Worm (Caenorhabditis elegans): Measurements from ENCODE around the gene larp-1.

The larp-1 gene

ce11 chrIII:5022964-5023363 lies 5.5 kb upstream of the larp-1 start, which contains the start of gene R144.13:
Gene R144.13, plus strand, starts transcription at chrIII:5023264.
- TF ChIP-seq scrt-1 (GFP tag; IDR thresholded peaks at IDR 0.05) = no peak
- TF ChIP-seq F13C5.2 (tag; optimal IDR thresholded peaks at IDR 0.05) = no peak
- TF ChIP-seq tbx-11 (GFP tag; IDR thresholded peaks at IDR 0.05) = no peak
- TF ChIP-seq hmbx-1 (tag; optimal IDR thresholded peaks at IDR 0.05) = no peak
- TF ChIP-seq ets-7 (tag; optimal IDR thresholded peaks at IDR 0.05) = no peak
- TF ChIP-seq sea-1 (GFP tag; conservative IDR thresholded peaks at IDR 0.05) = no peak
- TF ChIP-seq hmg-4 (GFP tag; optimal IDR thresholded peaks at IDR 0.05) = no peak
- TF ChIP-seq hnd-1 (tag; optimal IDR thresholded peaks at IDR 0.05) = no peak
- TF ChIP-seq ceh-13 (GFP tag; optimal IDR thresholded peaks at IDR 0.05) = no peak
- no peak for TF ChIP-seq aly-1 (tag; optimal IDR thresholded peaks at IDR 0.05)
- TF ChIP-seq B0310.2 (tag; optimal IDR thresholded peaks at IDR 0.05) = no peak
- TF ChIP-seq ceh-36 (tag; optimal IDR thresholded peaks at IDR 0.05) = no peak
- TF ChIP-seq tra-4 (tag; optimal IDR thresholded peaks at IDR 0.05) = no peak
- TF ChIP-seq pes-1 (GFP tag; IDR thresholded peaks at IDR 0.05) = no peak
- TF ChIP-seq tbx-37 (GFP tag; conservative IDR thresholded peaks at IDR 0.05) = no peak
- TF ChIP-seq flt-1 (GFP tag; IDR thresholded peaks at IDR 0.05) = no peak
- no peak for TF ChIP-seq ama-1 (optimal IDR thresholded peaks at IDR 0.05)

DNA sequence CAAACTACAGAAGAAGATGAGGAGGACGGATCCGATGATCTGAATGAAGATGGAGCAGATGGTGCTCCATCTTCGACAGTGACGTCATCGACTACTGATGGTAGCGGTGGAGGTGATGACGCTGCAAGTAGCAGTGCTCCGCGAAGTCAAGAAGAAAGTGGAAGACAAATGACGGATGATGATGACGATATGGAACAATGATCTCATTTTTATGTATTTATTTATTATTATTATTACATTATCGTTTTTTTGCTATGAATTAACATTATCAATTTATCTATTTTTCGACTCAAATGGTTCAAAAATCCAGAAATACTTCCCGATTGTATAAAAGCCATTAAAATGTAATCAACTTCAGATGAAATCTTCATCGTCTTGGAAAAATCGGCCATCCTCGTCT lies 4.2 kb upstream of the larp-1 start, which contains the start of gene R144.3:
TSS of gene R144.3 (plus strand) at position 301 of the 400 bp plus-strand sequence.
- TF ChIP-seq hmg-4 (GFP tag; optimal IDR thresholded peaks at IDR 0.05) = no peak
- TF ChIP-seq tbx-11 (GFP tag; IDR thresholded peaks at IDR 0.05) = no peak
- TF ChIP-seq pes-1 (GFP tag; IDR thresholded peaks at IDR 0.05) = no peak
- TF ChIP-seq tra-4 (tag; optimal IDR thresholded peaks at IDR 0.05) = no peak
- no peak for TF ChIP-seq F13C5.2 (tag; optimal IDR thresholded peaks at IDR 0.05)
- no peak for TF ChIP-seq hmbx-1 (tag; optimal IDR thresholded peaks at IDR 0.05)
- no peak for TF ChIP-seq B0310.2 (tag; optimal IDR thresholded peaks at IDR 0.05)
- TF ChIP-seq ceh-13 (GFP tag; optimal IDR thresholded peaks at IDR 0.05) = no peak
- TF ChIP-seq scrt-1 (GFP tag; IDR thresholded peaks at IDR 0.05) = no peak
- no peak for TF ChIP-seq aly-1 (tag; optimal IDR thresholded peaks at IDR 0.05)

DNA sequence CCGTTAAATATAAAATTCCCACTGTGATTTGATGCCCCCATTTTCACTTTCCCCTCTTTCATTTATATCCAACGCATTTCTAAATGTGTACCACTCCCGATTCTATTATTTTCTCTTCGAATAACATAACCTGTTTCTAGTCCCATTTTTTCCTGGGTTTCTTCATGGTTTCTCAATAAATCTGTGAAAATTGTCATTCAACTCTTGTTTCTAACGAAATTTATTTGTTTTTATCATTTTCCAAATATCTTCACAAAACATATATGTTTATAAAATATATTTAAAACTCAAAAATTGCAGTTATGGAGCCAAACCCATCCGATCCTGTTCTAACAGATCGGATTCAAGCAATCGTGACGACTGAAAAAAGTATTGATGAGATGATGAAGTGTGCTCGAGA lies 3.5 kb upstream of the larp-1 start, which contains the start of gene mdt-11:
TSS of gene mdt-11 (plus strand) at position 301 of the 400 bp plus-strand sequence.
- TF ChIP-seq sea-1 (GFP tag; conservative IDR thresholded peaks at IDR 0.05) (no peak), pes-1 (GFP tag; IDR thresholded peaks at IDR 0.05) (no peak), tra-4 (tag; optimal IDR thresholded peaks at IDR 0.05) (no peak), tbx-37 (GFP tag; conservative IDR thresholded peaks at IDR 0.05) (no peak), flt-1 (GFP tag; IDR thresholded peaks at IDR 0.05) (no peak), F13C5.2 (tag; optimal IDR thresholded peaks at IDR 0.05) (no peak), scrt-1 (GFP tag; IDR thresholded peaks at IDR 0.05) (no peak)

- TF ChIP-seq tbx-37 (GFP tag; conservative IDR thresholded peaks at IDR 0.05) = peak; percentile 67; the same call in 1 of the 2 replicates
- peak; percentile 22 for TF ChIP-seq ceh-13 (GFP tag; optimal IDR thresholded peaks at IDR 0.05)
- TF ChIP-seq hmbx-1 (tag; optimal IDR thresholded peaks at IDR 0.05) = no peak
- no peak for TF ChIP-seq ceh-36 (tag; optimal IDR thresholded peaks at IDR 0.05)
- TF ChIP-seq hnd-1 (tag; optimal IDR thresholded peaks at IDR 0.05) = no peak
- TF ChIP-seq pes-1 (GFP tag; IDR thresholded peaks at IDR 0.05) = peak; percentile 77
- peak; percentile 65 for TF ChIP-seq scrt-1 (GFP tag; IDR thresholded peaks at IDR 0.05)
- 0 out of 2 replicates have a peak, but pooled peaks have one; percentile 35 for TF ChIP-seq sea-1 (GFP tag; conservative IDR thresholded peaks at IDR 0.05)
- peak; percentile 75 for TF ChIP-seq flt-1 (GFP tag; IDR thresholded peaks at IDR 0.05)
- TF ChIP-seq B0310.2 (tag; optimal IDR thresholded peaks at IDR 0.05) = no peak
- TF ChIP-seq ets-7 (tag; optimal IDR thresholded peaks at IDR 0.05) = peak; percentile 44
- no peak for TF ChIP-seq ama-1 (optimal IDR thresholded peaks at IDR 0.05)
- peak; percentile 67 for TF ChIP-seq tbx-11 (GFP tag; IDR thresholded peaks at IDR 0.05)
- TF ChIP-seq aly-1 (tag; optimal IDR thresholded peaks at IDR 0.05) = peak; percentile 56
- peak; percentile 93 for TF ChIP-seq F13C5.2 (tag; optimal IDR thresholded peaks at IDR 0.05)
- TF ChIP-seq tra-4 (tag; optimal IDR thresholded peaks at IDR 0.05) = peak; percentile 65
- TF ChIP-seq hmg-4 (GFP tag; optimal IDR thresholded peaks at IDR 0.05) = peak; percentile 95
These were observed 753 bp upstream of the larp-1 start, which contains the start of gene wip-1 for ce11 chrIII:5018116-5018689. Gene wip-1, plus strand, starts transcription at chrIII:5018639.

DNA sequence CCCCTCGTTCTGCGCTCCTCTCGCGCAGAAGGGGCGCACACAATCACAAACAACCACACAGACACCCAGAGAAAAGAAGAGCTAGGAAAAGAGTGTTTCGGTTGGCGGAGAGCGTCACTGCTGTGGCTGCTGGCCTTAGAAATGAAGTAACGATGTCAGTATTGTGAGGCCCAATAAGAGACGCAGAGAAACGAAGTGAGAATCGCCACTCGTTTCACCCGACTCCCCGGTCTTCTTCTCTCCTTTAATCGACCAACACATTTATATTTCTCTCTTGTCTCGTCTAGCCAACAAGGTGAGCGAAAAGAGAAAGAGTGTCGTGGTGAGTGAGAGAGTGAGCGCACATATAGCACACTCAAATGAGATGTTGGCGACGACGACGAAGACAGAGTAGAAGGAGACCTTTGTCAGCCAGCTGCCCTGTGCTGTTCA lies 3.5 kb downstream of the larp-1 start:
- no peak for TF ChIP-seq ceh-13 (GFP tag; optimal IDR thresholded peaks at IDR 0.05)
- no peak for TF ChIP-seq hmbx-1 (tag; optimal IDR thresholded peaks at IDR 0.05)
- no peak for TF ChIP-seq tra-4 (tag; optimal IDR thresholded peaks at IDR 0.05)
- peak; percentile 74 for TF ChIP-seq F13C5.2 (tag; optimal IDR thresholded peaks at IDR 0.05)
- no peak for TF ChIP-seq tbx-37 (GFP tag; conservative IDR thresholded peaks at IDR 0.05)
- peak; percentile 64 for TF ChIP-seq aly-1 (tag; optimal IDR thresholded peaks at IDR 0.05)
- TF ChIP-seq sea-1 (GFP tag; conservative IDR thresholded peaks at IDR 0.05) = 0 out of 2 replicates have a peak, but pooled peaks have one; percentile 39
- TF ChIP-seq hmg-4 (GFP tag; optimal IDR thresholded peaks at IDR 0.05) = peak; percentile 88
- no peak for TF ChIP-seq hnd-1 (tag; optimal IDR thresholded peaks at IDR 0.05)
- 0 out of 2 replicates have a peak, but pooled peaks have one; percentile 3 for TF ChIP-seq tbx-11 (GFP tag; IDR thresholded peaks at IDR 0.05)
- no peak for TF ChIP-seq ets-7 (tag; optimal IDR thresholded peaks at IDR 0.05)
- TF ChIP-seq B0310.2 (tag; optimal IDR thresholded peaks at IDR 0.05) = no peak
- peak; percentile 14; the same call in 1 of the 2 replicates for TF ChIP-seq scrt-1 (GFP tag; IDR thresholded peaks at IDR 0.05)
- TF ChIP-seq flt-1 (GFP tag; IDR thresholded peaks at IDR 0.05) = no peak
- no peak for TF ChIP-seq ceh-36 (tag; optimal IDR thresholded peaks at IDR 0.05)
- peak; percentile 48; the same call in 1 of the 2 replicates for TF ChIP-seq pes-1 (GFP tag; IDR thresholded peaks at IDR 0.05)
- TF ChIP-seq ama-1 (optimal IDR thresholded peaks at IDR 0.05) = no peak

ce11 chrIII:5012460-5012859 lies 5.0 kb downstream of the larp-1 start:
- TF ChIP-seq flt-1 (GFP tag; IDR thresholded peaks at IDR 0.05) (no peak), ceh-36 (tag; optimal IDR thresholded peaks at IDR 0.05) (no peak), ceh-13 (GFP tag; optimal IDR thresholded peaks at IDR 0.05) (no peak), ets-7 (tag; optimal IDR thresholded peaks at IDR 0.05) (no peak), hmbx-1 (tag; optimal IDR thresholded peaks at IDR 0.05) (no peak), ama-1 (optimal IDR thresholded peaks at IDR 0.05) (no peak), B0310.2 (tag; optimal IDR thresholded peaks at IDR 0.05) (no peak), F13C5.2 (tag; optimal IDR thresholded peaks at IDR 0.05) (no peak), tbx-37 (GFP tag; conservative IDR thresholded peaks at IDR 0.05) (no peak), aly-1 (tag; optimal IDR thresholded peaks at IDR 0.05) (no peak), sea-1 (GFP tag; conservative IDR thresholded peaks at IDR 0.05) (no peak), tra-4 (tag; optimal IDR thresholded peaks at IDR 0.05) (no peak), hmg-4 (GFP tag; optimal IDR thresholded peaks at IDR 0.05) (no peak), scrt-1 (GFP tag; IDR thresholded peaks at IDR 0.05) (no peak)
